Worm (Caenorhabditis elegans): ENCODE measurements around the gene F53E4.1.
A peak's percentile ranks its signal among the peaks of the same experiment; 100 is the strongest.
"Not testable (repeated sequence)": the region's sequence is repeated elsewhere in the genome, so short reads cannot be mapped to it uniquely, and the experiment has no call there.

Gene F53E4.1

DNA sequence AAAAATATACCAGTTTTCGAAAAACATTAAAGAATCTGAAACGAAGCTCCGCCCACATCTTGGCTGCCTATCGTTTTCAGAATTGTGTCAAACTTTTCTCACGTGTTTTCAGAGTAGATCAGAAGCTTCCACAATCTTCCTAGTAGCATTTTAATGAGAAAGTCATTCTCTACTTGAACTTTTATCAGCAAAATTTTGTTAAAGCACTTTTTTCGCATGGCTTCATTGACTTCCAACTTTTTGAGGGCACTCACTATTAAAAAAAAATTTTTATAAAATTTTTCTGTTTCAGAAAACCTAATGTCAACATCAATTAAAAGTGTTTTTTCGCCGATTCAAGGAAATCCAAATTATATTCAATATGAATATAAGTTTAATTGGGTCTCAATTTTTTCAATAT, 17.9 kb downstream of the F53E4.1 start, which contains the start of gene sru-42:
Gene sru-42, plus strand, starts transcription at position 301 of the 400 bp plus-strand sequence.
- TF ChIP-seq nhr-19 (GFP tag; conservative IDR thresholded peaks at IDR 0.05) = no peak
- TF ChIP-seq fkh-8 (tag; optimal IDR thresholded peaks at IDR 0.05) = peak; percentile 11

DNA sequence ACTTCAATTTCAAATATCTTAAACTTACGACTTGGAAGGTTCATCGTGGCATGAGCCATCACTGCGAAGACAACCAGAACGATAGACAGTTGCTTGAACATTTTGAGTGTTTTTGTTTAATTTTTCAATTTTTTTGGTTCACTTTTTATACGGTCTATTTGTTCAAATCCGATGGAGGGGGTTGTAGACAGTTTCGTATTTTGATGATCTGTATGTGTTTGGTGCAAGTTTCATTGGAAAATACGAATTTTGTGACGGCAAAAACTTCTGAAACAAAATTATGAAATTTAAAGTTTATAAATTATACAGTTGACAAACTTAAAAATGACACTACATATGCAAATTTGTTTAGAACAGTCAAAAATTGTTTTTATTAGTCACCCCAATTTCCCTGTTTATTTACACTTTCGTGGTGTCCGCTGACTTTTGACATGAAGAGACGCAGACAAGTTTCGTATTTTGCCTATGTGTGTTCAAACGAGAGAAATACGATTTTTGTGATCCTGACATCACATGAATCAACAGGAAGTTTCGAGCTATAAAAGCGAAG, 20.5 kb downstream of the F53E4.1 start, which contains the start of the genes C55A1.7 and C55A1.6:
Gene C55A1.7, minus strand, starts transcription at position 101 of the 550 bp plus-strand sequence.
Gene C55A1.6, plus strand, starts transcription at position 500 of the 550 bp plus-strand sequence.
- TF ChIP-seq zip-4 (GFP tag; optimal IDR thresholded peaks at IDR 0.05); dpl-1 (GFP tag; optimal IDR thresholded peaks at IDR 0.05); unc-98 (GFP tag; IDR thresholded peaks at IDR 0.05): not testable (repeated sequence)

DNA sequence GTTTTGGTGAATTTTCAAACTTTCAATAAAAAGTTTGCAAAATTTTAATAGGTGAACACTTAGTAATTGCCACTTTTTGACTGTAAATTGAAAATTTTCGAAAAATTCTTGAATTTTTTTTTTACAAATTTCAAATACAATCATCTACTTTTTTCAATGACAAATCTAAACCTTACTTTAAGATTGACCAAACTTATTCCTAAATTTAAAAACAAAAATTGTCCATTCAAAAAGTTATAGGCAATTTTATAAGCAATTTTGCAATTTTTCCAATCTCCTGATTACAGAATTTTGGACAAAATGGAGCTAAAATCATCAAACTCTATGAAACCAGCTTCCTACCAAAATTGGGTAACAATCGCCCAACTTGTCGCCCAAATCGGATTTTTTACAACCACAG, 23.5 kb downstream of the F53E4.1 start, which contains the start of gene str-23:
Gene str-23, plus strand, starts transcription at position 301 of the 400 bp plus-strand sequence.
- TF ChIP-seq nhr-11 (tag; optimal IDR thresholded peaks at IDR 0.05) = no peak
- TF ChIP-seq efl-3 (GFP tag; optimal IDR thresholded peaks at IDR 0.05) = no peak
- no peak for TF ChIP-seq lir-3 (tag; optimal IDR thresholded peaks at IDR 0.05; ENCODE audit: poor library complexity)
- TF ChIP-seq ces-1 (GFP tag; optimal IDR thresholded peaks at IDR 0.05) = no peak
- no peak for TF ChIP-seq xbp-1 (tag; optimal IDR thresholded peaks at IDR 0.05)
- TF ChIP-seq fkh-8 (tag; optimal IDR thresholded peaks at IDR 0.05) = no peak
- TF ChIP-seq mdl-1 (tag; optimal IDR thresholded peaks at IDR 0.05) = no peak
- TF ChIP-seq pax-3 (tag; optimal IDR thresholded peaks at IDR 0.05) = no peak
- no peak for TF ChIP-seq ceh-82 (tag; optimal IDR thresholded peaks at IDR 0.05)
- no peak for TF ChIP-seq unc-86 (tag; optimal IDR thresholded peaks at IDR 0.05)
- TF ChIP-seq dsc-1 (tag; optimal IDR thresholded peaks at IDR 0.05) = no peak
- no peak for TF ChIP-seq zip-4 (GFP tag; optimal IDR thresholded peaks at IDR 0.05)
- no peak for TF ChIP-seq aha-1 (tag; optimal IDR thresholded peaks at IDR 0.05)
- no peak for TF ChIP-seq unc-62 (GFP tag; optimal IDR thresholded peaks at IDR 0.05)
- TF ChIP-seq nhr-85 (tag) = no peak
- TF ChIP-seq elt-2 (tag; optimal IDR thresholded peaks at IDR 0.05) = no peak
- no peak for TF ChIP-seq blmp-1 (tag; optimal IDR thresholded peaks at IDR 0.05)
- no peak for TF ChIP-seq ceh-63 (GFP tag; optimal IDR thresholded peaks at IDR 0.05)

- TF ChIP-seq hpl-2 (GFP tag; optimal IDR thresholded peaks at IDR 0.05); grh-1 (GFP tag; IDR thresholded peaks at IDR 0.05); aly-2 (tag; optimal IDR thresholded peaks at IDR 0.05): not testable (repeated sequence)
Observed at ce11 chrV:15643192-15643591, 24.9 kb downstream of the F53E4.1 start, which contains the start of gene C55A1.4. Gene C55A1.4 (minus strand): TSS chrV:15643292.

DNA sequence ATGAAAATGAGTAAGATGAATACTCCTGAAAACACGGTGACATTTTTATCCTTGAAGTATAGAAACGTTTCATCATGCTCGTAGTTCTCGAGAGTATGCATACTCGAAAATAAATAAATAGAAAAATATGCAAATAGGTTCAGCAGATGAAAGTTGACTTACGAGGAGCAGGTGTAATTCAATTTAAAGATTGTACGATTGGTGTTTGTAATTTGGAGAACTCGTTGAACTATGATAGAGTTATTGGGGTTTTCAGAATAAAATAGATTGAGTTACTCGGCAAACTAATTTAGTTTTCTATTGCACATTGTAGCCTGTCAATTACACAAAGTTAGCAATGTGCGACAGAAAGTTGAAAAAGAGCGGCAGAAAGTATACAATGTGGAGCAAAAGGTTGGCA, 29.2 kb downstream of the F53E4.1 start, which contains the start of gene srz-44:
Gene srz-44, minus strand, starts transcription at position 101 of the 400 bp plus-strand sequence.
- TF ChIP-seq unc-62 (GFP tag; optimal IDR thresholded peaks at IDR 0.05) (no peak), jun-1 (tag; optimal IDR thresholded peaks at IDR 0.05) (no peak), fkh-4 (tag; optimal IDR thresholded peaks at IDR 0.05; ENCODE audit: borderline replicate concordance) (no peak), zip-4 (GFP tag; optimal IDR thresholded peaks at IDR 0.05) (no peak), aly-2 (tag; optimal IDR thresholded peaks at IDR 0.05) (no peak), nhr-12 (tag; optimal IDR thresholded peaks at IDR 0.05) (no peak), sptf-1 (tag; optimal IDR thresholded peaks at IDR 0.05) (no peak), egl-27 (tag; optimal IDR thresholded peaks at IDR 0.05) (no peak), lin-35 (GFP tag; optimal IDR thresholded peaks at IDR 0.05) (no peak), nhr-85 (tag) (no peak), ztf-4 (tag; optimal IDR thresholded peaks at IDR 0.05) (no peak), ceh-82 (tag; optimal IDR thresholded peaks at IDR 0.05) (no peak), C34B4.2 (tag; optimal IDR thresholded peaks at IDR 0.05) (no peak), dpl-1 (GFP tag; optimal IDR thresholded peaks at IDR 0.05) (no peak)

All from whole organism, L1 larva.